Worm (Caenorhabditis elegans): ENCODE measurements around the gene fbxb-35.

DNA sequence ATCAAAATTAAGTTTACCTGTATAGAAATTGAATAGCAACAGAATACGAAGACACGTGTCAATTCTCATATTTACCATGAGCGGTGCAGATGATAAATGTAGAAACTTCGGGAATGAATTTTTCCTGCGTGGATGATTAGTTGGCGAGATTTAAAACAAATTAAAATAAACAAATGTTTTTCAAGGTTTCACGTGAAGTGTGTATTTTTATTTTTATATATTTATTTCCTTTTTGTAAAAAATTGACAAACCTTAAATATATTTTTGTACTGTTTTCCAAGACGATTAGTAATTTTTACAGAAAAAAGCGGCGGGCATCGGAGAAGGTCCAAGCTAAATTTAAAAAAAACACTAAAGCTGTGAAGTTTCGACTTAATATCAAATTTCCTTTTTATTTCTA lies 24.0 kb downstream of the fbxb-35 start, which contains the start of gene F07E5.8:
- no peak for TF ChIP-seq unc-55 (GFP tag; optimal IDR thresholded peaks at IDR 0.05)
- no peak for TF ChIP-seq alr-1 (tag; optimal IDR thresholded peaks at IDR 0.05)
- no peak for TF ChIP-seq egl-27 (tag; optimal IDR thresholded peaks at IDR 0.05)
- TF ChIP-seq elt-3 (tag; optimal IDR thresholded peaks at IDR 0.05), result no peak
- TF ChIP-seq dmd-4 (tag; optimal IDR thresholded peaks at IDR 0.05), result no peak
- TF ChIP-seq ceh-16 (tag; optimal IDR thresholded peaks at IDR 0.05), result no peak
- no peak for TF ChIP-seq nhr-21 (tag; optimal IDR thresholded peaks at IDR 0.05)
- no peak for TF ChIP-seq F13H6.1 (tag; optimal IDR thresholded peaks at IDR 0.05)
- TF ChIP-seq nhr-237 (tag; optimal IDR thresholded peaks at IDR 0.05), result no peak
- TF ChIP-seq ama-1 (optimal IDR thresholded peaks at IDR 0.05), result no peak
- no peak for TF ChIP-seq snpc-4 (tag; optimal IDR thresholded peaks at IDR 0.05)
- TF ChIP-seq blmp-1 (tag; optimal IDR thresholded peaks at IDR 0.05; ENCODE audit: insufficient read depth), result no peak
- TF ChIP-seq nhr-77 (tag; optimal IDR thresholded peaks at IDR 0.05), result no peak
- TF ChIP-seq sma-9 (GFP tag; optimal IDR thresholded peaks at IDR 0.05), result no peak
- no peak for TF ChIP-seq sma-9 (tag; optimal IDR thresholded peaks at IDR 0.05)
